Fruit fly (Drosophila melanogaster): ENCODE measurements around the gene Vps2.
A peak's percentile ranks its signal among the peaks of the same experiment; 100 is the strongest.

The Vps2 gene

dm6 chr3R:26062911-26063310 lies 10.3 kb downstream of the Vps2 start, which contains the start of gene CG14551:
CG14551 (minus strand) TSS chr3R:26063011.
- TF ChIP-seq sage (GFP tag; optimal IDR thresholded peaks at IDR 0.05): no peak
- TF ChIP-seq Dif (GFP tag; optimal IDR thresholded peaks at IDR 0.05; ENCODE audit: partially characterized antibody): no peak
- TF ChIP-seq Jra (GFP tag; optimal IDR thresholded peaks at IDR 0.05): no peak

DNA sequence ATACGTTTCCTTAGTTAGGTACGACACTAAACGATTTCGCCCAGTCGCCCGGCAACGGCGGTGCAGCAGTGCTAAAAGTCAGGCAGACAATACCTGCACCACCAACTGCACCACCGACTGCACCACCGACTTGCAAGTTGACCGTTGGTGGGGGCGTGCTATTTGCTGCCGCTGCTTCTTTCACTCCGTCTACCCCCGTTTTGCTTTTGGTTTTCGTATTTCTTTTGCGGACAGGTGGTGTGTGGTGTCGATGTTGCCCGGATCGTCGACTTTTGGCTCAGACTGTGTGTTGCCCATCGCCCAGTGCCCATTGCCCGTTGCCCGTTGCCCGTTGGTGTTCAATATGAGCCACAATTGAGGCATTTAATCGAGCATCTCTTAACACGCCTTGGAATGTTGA lies 12.1 kb downstream of the Vps2 start:
- TF ChIP-seq br (GFP tag; optimal IDR thresholded peaks at IDR 0.05) (no peak), Myc (optimal IDR thresholded peaks at IDR 0.05) (no peak), brk (GFP tag; optimal IDR thresholded peaks at IDR 0.05) (no peak), dl (GFP tag; optimal IDR thresholded peaks at IDR 0.05; ENCODE audit: insufficient read depth in 1 of 2, partially characterized antibody in 2 of 2) (no peak), ey (GFP tag; optimal IDR thresholded peaks at IDR 0.05) (no peak), lola (GFP tag; optimal IDR thresholded peaks at IDR 0.05) (no peak), foxo (GFP tag; optimal IDR thresholded peaks at IDR 0.05) (no peak), Hr83 (GFP tag; optimal IDR thresholded peaks at IDR 0.05; ENCODE audit: poor library complexity, severe bottlenecking) (no peak), Dif (GFP tag; optimal IDR thresholded peaks at IDR 0.05; ENCODE audit: partially characterized antibody) (no peak), CrebA (GFP tag; optimal IDR thresholded peaks at IDR 0.05; ENCODE audit: borderline replicate concordance) (no peak), Abd-B (GFP tag; optimal IDR thresholded peaks at IDR 0.05) (no peak), dmrt93B (GFP tag; optimal IDR thresholded peaks at IDR 0.05) (no peak), Sp1 (GFP tag; optimal IDR thresholded peaks at IDR 0.05) (no peak), dsf (GFP tag; optimal IDR thresholded peaks at IDR 0.05; ENCODE audit: borderline replicate concordance) (no peak), woc (GFP tag; optimal IDR thresholded peaks at IDR 0.05) (no peak), GATAd (GFP tag; optimal IDR thresholded peaks at IDR 0.05) (no peak), CG32264 (GFP tag; optimal IDR thresholded peaks at IDR 0.05) (no peak)

DNA sequence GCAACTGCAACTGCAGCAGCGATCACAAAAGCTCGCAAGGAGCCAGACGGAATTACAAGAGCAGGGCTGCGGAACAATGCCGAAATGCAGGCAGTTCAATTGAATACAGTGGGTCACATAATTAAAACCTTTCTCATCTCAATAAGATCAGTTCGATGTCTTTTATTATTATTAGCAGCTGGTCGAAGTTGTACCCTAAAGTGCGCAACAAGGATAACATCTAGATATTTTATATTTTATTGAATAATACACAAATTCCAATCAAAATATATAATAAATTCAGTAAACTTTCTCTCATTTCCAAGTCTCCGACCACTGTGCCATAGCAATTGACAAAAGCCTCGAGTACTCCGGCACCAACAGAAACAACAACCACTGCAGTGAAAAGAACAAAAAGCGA lies 15.5 kb downstream of the Vps2 start:
- TF ChIP-seq Mio (GFP tag; optimal IDR thresholded peaks at IDR 0.05) (no peak), psq (GFP tag; optimal IDR thresholded peaks at IDR 0.05) (peak; percentile 29), fru (GFP tag; optimal IDR thresholded peaks at IDR 0.05) (peak; percentile 9), OdsH (GFP tag; optimal IDR thresholded peaks at IDR 0.05) (no peak), Dif (GFP tag; optimal IDR thresholded peaks at IDR 0.05; ENCODE audit: partially characterized antibody) (no peak), dmrt93B (GFP tag; optimal IDR thresholded peaks at IDR 0.05) (no peak), rgr (GFP tag; optimal IDR thresholded peaks at IDR 0.05) (peak; percentile 33), woc (GFP tag; optimal IDR thresholded peaks at IDR 0.05) (peak; percentile 16), Sp1 (GFP tag; optimal IDR thresholded peaks at IDR 0.05) (peak; percentile 23), Vsx2 (GFP tag; optimal IDR thresholded peaks at IDR 0.05; ENCODE audit: partially characterized antibody) (no peak), foxo (GFP tag; optimal IDR thresholded peaks at IDR 0.05) (peak in 1 of 2 experiments; percentile 25), h (GFP tag; optimal IDR thresholded peaks at IDR 0.05) (peak; percentile 35), HLH106 (tag; optimal IDR thresholded peaks at IDR 0.05) (peak; percentile 30)

DNA sequence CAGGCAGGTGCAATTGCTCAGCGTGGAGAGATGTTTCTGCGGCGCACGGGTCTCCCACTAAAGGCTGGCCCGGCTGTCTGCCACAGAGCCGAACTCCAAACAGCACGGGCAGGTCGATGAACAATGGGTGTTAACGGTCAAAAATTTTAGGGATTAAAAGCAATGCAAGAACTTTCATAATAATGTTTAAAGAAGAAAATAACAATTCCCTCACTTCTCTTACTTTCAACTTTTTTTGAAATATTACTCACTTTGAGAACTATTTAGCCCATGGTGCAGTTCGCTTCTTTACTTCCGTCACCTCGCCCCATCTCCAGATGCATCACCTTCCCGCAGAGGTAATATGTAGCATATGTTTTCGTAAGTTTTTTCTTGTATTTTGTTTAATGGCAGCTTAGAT lies 19.9 kb downstream of the Vps2 start:
- TF ChIP-seq lola (GFP tag; optimal IDR thresholded peaks at IDR 0.05) (no peak), pan (optimal IDR thresholded peaks at IDR 0.05) (no peak), Mio (GFP tag; optimal IDR thresholded peaks at IDR 0.05) (no peak), Hnf4 (GFP tag; optimal IDR thresholded peaks at IDR 0.05) (peak; percentile 58), sage (GFP tag; optimal IDR thresholded peaks at IDR 0.05) (peak; percentile 58), jim (GFP tag; optimal IDR thresholded peaks at IDR 0.05) (no peak), rgr (GFP tag; optimal IDR thresholded peaks at IDR 0.05) (peak; percentile 73), HLH106 (tag; optimal IDR thresholded peaks at IDR 0.05) (peak; percentile 68), Myc (optimal IDR thresholded peaks at IDR 0.05) (no peak), foxo (GFP tag; optimal IDR thresholded peaks at IDR 0.05) (peak in 1 of 2 experiments; percentile 87), br (GFP tag; optimal IDR thresholded peaks at IDR 0.05) (peak; percentile 77), Jra (GFP tag; optimal IDR thresholded peaks at IDR 0.05) (peak; percentile 3), ey (GFP tag; optimal IDR thresholded peaks at IDR 0.05) (peak; percentile 73), tai (GFP tag; optimal IDR thresholded peaks at IDR 0.05) (no peak), Sp1 (GFP tag; optimal IDR thresholded peaks at IDR 0.05) (peak; percentile 60), N (GFP tag; optimal IDR thresholded peaks at IDR 0.05) (no peak), Abd-B (GFP tag; optimal IDR thresholded peaks at IDR 0.05) (no peak), Dif (GFP tag; optimal IDR thresholded peaks at IDR 0.05; ENCODE audit: partially characterized antibody) (no peak), dmrt93B (GFP tag; optimal IDR thresholded peaks at IDR 0.05) (peak; percentile 36), GATAd (GFP tag; optimal IDR thresholded peaks at IDR 0.05) (no peak), h (GFP tag; optimal IDR thresholded peaks at IDR 0.05) (peak; percentile 81), OdsH (GFP tag; optimal IDR thresholded peaks at IDR 0.05) (peak; percentile 72), sv (GFP tag; optimal IDR thresholded peaks at IDR 0.05) (no peak), psq (GFP tag; optimal IDR thresholded peaks at IDR 0.05) (peak; percentile 56), woc (GFP tag; optimal IDR thresholded peaks at IDR 0.05) (peak; percentile 71), fru (GFP tag; optimal IDR thresholded peaks at IDR 0.05) (peak; percentile 79), brk (GFP tag; optimal IDR thresholded peaks at IDR 0.05) (no peak)
